Fruit fly (Drosophila melanogaster) whole organism, embryonic: ENCODE data around the gene CG11550.

ENCODE experiments used
- Ada2b ChIP-seq: fragments of 200-800 bp; sonication (Bioruptor generic); IDR thresholded peaks from 2 replicates; pipeline ENCODE4 v1.3.6; 2022; ENCODE audit warnings: missing biosample characterization, missing genetic modification characterization
- BtbVII ChIP-seq: fragments of 200-800 bp; sonication (Bioruptor generic); optimal IDR thresholded peaks from 3 replicates; lab custom pipeline; 2017; ENCODE audit warnings: missing biosample characterization, mild to moderate bottlenecking, missing genetic modification characterization
- CG11093 ChIP-seq: fragments of 200-800 bp; sonication (Bioruptor generic); IDR thresholded peaks from 3 replicates; pipeline ENCODE4 v1.3.6; 2022; ENCODE audit warnings: missing biosample characterization, missing genetic modification characterization
- CG11560 ChIP-seq: fragments of 200-800 bp; sonication (Bioruptor generic); IDR thresholded peaks from 3 replicates; pipeline ENCODE4 v1.3.6; 2022; ENCODE audit warnings: missing biosample characterization, missing genetic modification characterization
- CG12219 ChIP-seq: fragments of 200-800 bp; sonication (Bioruptor generic); optimal IDR thresholded peaks from 3 replicates; lab custom pipeline; 2018; ENCODE audit warnings: missing biosample characterization, mild to moderate bottlenecking, missing genetic modification characterization
- CG13775 ChIP-seq: fragments of 200-800 bp; sonication (Bioruptor generic); optimal IDR thresholded peaks from 3 replicates; lab custom pipeline; 2017; ENCODE audit warnings: missing biosample characterization, mild to moderate bottlenecking, missing genetic modification characterization
- CG14014 ChIP-seq: fragments of 200-800 bp; sonication (Bioruptor generic); IDR thresholded peaks from 2 replicates; pipeline ENCODE4 v1.3.6; 2022; ENCODE audit warnings: missing biosample characterization, missing genetic modification characterization
- CG14667 ChIP-seq: fragments of 200-800 bp; sonication (Bioruptor generic); IDR thresholded peaks from 2 replicates; pipeline ENCODE4 v1.3.6; 2022; ENCODE audit warnings: missing biosample characterization, missing genetic modification characterization
- CG15514 ChIP-seq: fragments of 200-800 bp; sonication (Bioruptor generic); optimal IDR thresholded peaks from 3 replicates; lab custom pipeline; 2017; ENCODE audit warnings: missing biosample characterization, missing genetic modification characterization, mild to moderate bottlenecking, moderate library complexity, missing genetic modification reagents
- CG17361 ChIP-seq: fragments of 200-800 bp; sonication (Bioruptor generic); IDR thresholded peaks from 3 replicates; pipeline ENCODE4 v1.3.6; 2022; ENCODE audit warnings: missing biosample characterization, missing genetic modification characterization
- CG2129 ChIP-seq: fragments of 200-800 bp; sonication (Bioruptor generic); IDR thresholded peaks from 2 replicates; pipeline ENCODE4 v1.3.6; 2022; ENCODE audit warnings: missing biosample characterization, missing genetic modification characterization; ENCODE audit not compliant: partially characterized antibody
- CG30020 ChIP-seq: fragments of 200-800 bp; optimal IDR thresholded peaks from 2 replicates; lab custom pipeline; 2019; ENCODE audit warnings: missing biosample characterization, mild to moderate bottlenecking, missing genetic modification characterization, moderate library complexity
- CG31388 ChIP-seq: fragments of 200-800 bp; sonication (Bioruptor generic); optimal IDR thresholded peaks from 2 replicates; lab custom pipeline; 2016; ENCODE audit warnings: missing biosample characterization, missing genetic modification characterization
- CG6272 ChIP-seq: fragments of 200-800 bp; sonication (Bioruptor generic); IDR thresholded peaks from 2 replicates; pipeline ENCODE4 v1.3.6; 2022; ENCODE audit warnings: missing biosample characterization, missing genetic modification characterization
- CG6683 ChIP-seq: fragments of 200-800 bp; sonication (Bioruptor generic); optimal IDR thresholded peaks from 2 replicates; lab custom pipeline; 2017; ENCODE audit warnings: missing biosample characterization, mild to moderate bottlenecking, missing genetic modification characterization, missing genetic modification reagents
- CG8944 ChIP-seq: fragments of 200-800 bp; sonication (Bioruptor generic); optimal IDR thresholded peaks from 3 replicates; lab custom pipeline; 2016; ENCODE audit warnings: missing biosample characterization, missing genetic modification characterization
- CG9797 ChIP-seq: fragments of 200-800 bp; sonication (Bioruptor generic); optimal IDR thresholded peaks from 3 replicates; lab custom pipeline; 2018; ENCODE audit warnings: missing biosample characterization, mild to moderate bottlenecking, missing genetic modification characterization
- CG9932 ChIP-seq: fragments of 200-800 bp; sonication (Bioruptor generic); IDR thresholded peaks from 2 replicates; pipeline ENCODE4 v1.3.6; 2022; ENCODE audit warnings: missing biosample characterization, missing genetic modification characterization
- CoRest ChIP-seq: fragments of 200-800 bp; sonication (Bioruptor generic); optimal IDR thresholded peaks from 3 replicates; lab custom pipeline; 2018; ENCODE audit warnings: missing biosample characterization, mild to moderate bottlenecking, missing genetic modification characterization, moderate library complexity
- D19A ChIP-seq: fragments of 200-800 bp; optimal IDR thresholded peaks from 3 replicates; lab custom pipeline; 2019; ENCODE audit warnings: missing biosample characterization, mild to moderate bottlenecking, missing genetic modification characterization, moderate library complexity
- E2f2 ChIP-seq: fragments of 200-800 bp; sonication (Bioruptor generic); IDR thresholded peaks from 2 replicates; pipeline ENCODE4 v1.3.6; 2022; ENCODE audit warnings: missing biosample characterization, missing genetic modification characterization
- Myb ChIP-seq: fragments of 200-800 bp; sonication (Bioruptor generic); optimal IDR thresholded peaks from 2 replicates; lab custom pipeline; 2016; ENCODE audit warnings: missing biosample characterization, missing genetic modification characterization
- NC2β ChIP-seq: fragments of 200-800 bp; sonication (Bioruptor generic); optimal IDR thresholded peaks from 2 replicates; lab custom pipeline; 2016; ENCODE audit warnings: missing biosample characterization, missing genetic modification characterization
- Optix ChIP-seq: fragments of 200-800 bp; sonication (Bioruptor generic); IDR thresholded peaks from 3 replicates; pipeline ENCODE4 v1.3.6; 2022; ENCODE audit warnings: missing biosample characterization, missing genetic modification characterization
- Ssrp ChIP-seq: fragments of 200-800 bp; sonication (Bioruptor generic); optimal IDR thresholded peaks from 2 replicates; lab custom pipeline; 2018; ENCODE audit warnings: missing biosample characterization, mild to moderate bottlenecking, missing genetic modification characterization, moderate library complexity
- abd-A ChIP-seq: fragments of 200-800 bp; sonication (Bioruptor generic); optimal IDR thresholded peaks from 3 replicates; lab custom pipeline; 2019; ENCODE audit warnings: missing biosample characterization, mild to moderate bottlenecking, missing genetic modification characterization, moderate library complexity
- ara ChIP-seq: fragments of 200-800 bp; sonication (Bioruptor generic); IDR thresholded peaks from 2 replicates; pipeline ENCODE4 v1.3.6; 2022; ENCODE audit warnings: missing biosample characterization, missing genetic modification characterization
- bsh ChIP-seq, 2 experiments: fragments of 200-800 bp; sonication (Bioruptor generic); optimal IDR thresholded peaks; 2 replicates each; lab custom pipeline; 2017 to 2018; ENCODE audit warnings: mild to moderate bottlenecking in 2 of 2, missing biosample characterization in 2 of 2, missing genetic modification characterization in 2 of 2, moderate library complexity in 1 of 2
- cato ChIP-seq: fragments of 200-800 bp; sonication (Bioruptor generic); optimal IDR thresholded peaks from 2 replicates; lab custom pipeline; 2016; ENCODE audit warnings: missing biosample characterization, missing genetic modification characterization, borderline replicate concordance
- chif ChIP-seq, 2 experiments: fragments of 200-800 bp; sonication (Bioruptor generic); optimal IDR thresholded peaks; 3 replicates each; lab custom pipeline; 2016; ENCODE audit warnings: missing biosample characterization in 2 of 2, missing genetic modification characterization in 2 of 2
- dimm ChIP-seq: fragments of 200-800 bp; sonication (Bioruptor generic); IDR thresholded peaks from 2 replicates; pipeline ENCODE4 v1.3.6; 2022; ENCODE audit warnings: missing biosample characterization, missing genetic modification characterization
- dm ChIP-seq: fragments of 200-800 bp; sonication (Bioruptor generic); optimal IDR thresholded peaks from 3 replicates; lab custom pipeline; 2016; ENCODE audit warnings: missing biosample characterization, missing genetic modification characterization
- dmrt11E ChIP-seq: fragments of 200-800 bp; sonication (Bioruptor generic); optimal IDR thresholded peaks from 3 replicates; lab custom pipeline; 2018; ENCODE audit warnings: missing biosample characterization, mild to moderate bottlenecking, missing genetic modification characterization, moderate library complexity
- en ChIP-seq: fragments of 200-800 bp; sonication (Bioruptor generic); optimal IDR thresholded peaks from 2 replicates; lab custom pipeline; 2016; ENCODE audit warnings: missing biosample characterization, missing genetic modification characterization
- jigr1 ChIP-seq: fragments of 200-800 bp; sonication (Bioruptor generic); IDR thresholded peaks from 3 replicates; pipeline ENCODE4 v1.3.6; 2022; ENCODE audit warnings: missing biosample characterization, missing genetic modification characterization
- mirr ChIP-seq: fragments of 200-800 bp; sonication (Bioruptor generic); optimal IDR thresholded peaks from 3 replicates; lab custom pipeline; 2018; ENCODE audit warnings: missing biosample characterization, mild to moderate bottlenecking, missing genetic modification characterization
- oc ChIP-seq: fragments of 200-800 bp; sonication (Bioruptor generic); optimal IDR thresholded peaks from 2 replicates; lab custom pipeline; 2018; ENCODE audit warnings: missing biosample characterization, mild to moderate bottlenecking, missing genetic modification characterization, moderate library complexity
- ro ChIP-seq: fragments of 200-800 bp; sonication (Bioruptor generic); IDR thresholded peaks from 2 replicates; pipeline ENCODE4 v1.3.6; 2022; ENCODE audit warnings: missing biosample characterization, missing genetic modification characterization
- usp ChIP-seq: fragments of >200 bp; optimal IDR thresholded peaks from 2 replicates; lab custom pipeline; 2017; ENCODE audit warnings: missing biosample characterization, missing genetic modification characterization

Gene CG11550

dm6 chr3R:31686692-31687351, 7.1 kb upstream of the CG11550 start (continued):
- peak; percentile 90 for TF ChIP-seq CoRest (tag; lab: Kevin White, UChicago)
- peak; percentile 70 for TF ChIP-seq CG30020 (tag; lab: Kevin White, UChicago)
- TF ChIP-seq usp = no peak
- TF ChIP-seq CG9797 (GFP tag; lab: Kevin White, UChicago) = peak; percentile 29
- TF ChIP-seq dm (GFP tag; lab: Kevin White, UChicago) = peak; percentile 67
- peak; percentile 83 for TF ChIP-seq cato
- TF ChIP-seq CG11560 (tag; lab: Robert Waterston, UW) = no peak
- TF ChIP-seq chif (GFP tag; optimal IDR thresholded peaks at IDR 0.05; lab: Kevin White, UChicago) = peak; percentile 80 to 95
- peak; percentile 40 for TF ChIP-seq CG6683 (GFP tag; lab: Kevin White, UChicago)
- TF ChIP-seq CG13775 (GFP tag; lab: Kevin White, UChicago) = peak; percentile 87
- TF ChIP-seq CG6272 = peak; percentile 61
- TF ChIP-seq CG14667 = peak; percentile 70
- peak; percentile 87 for TF ChIP-seq CG12219 (GFP tag; lab: Kevin White, UChicago)
- peak; percentile 94 for TF ChIP-seq NC2β (GFP tag; lab: Kevin White, UChicago)
- peak; percentile 48 for TF ChIP-seq BtbVII (GFP tag; lab: Kevin White, UChicago)
- peak; percentile 98 for TF ChIP-seq dmrt11E (tag; lab: Kevin White, UChicago)
- peak; percentile 89 to 98 for TF ChIP-seq bsh (GFP tag; optimal IDR thresholded peaks at IDR 0.05; lab: Kevin White, UChicago)
- peak; percentile 91 for TF ChIP-seq CG17361 (GFP tag; lab: Robert Waterston, UW)
- TF ChIP-seq ro = peak; percentile 59; the same call in 1 of the 2 replicates
- TF ChIP-seq CG9932 (GFP tag; lab: Robert Waterston, UW) = no peak
- TF ChIP-seq en = peak; percentile 83
- peak; percentile 78 for TF ChIP-seq CG11093 (GFP tag; lab: Robert Waterston, UW)
- TF ChIP-seq D19A = peak; percentile 89
- peak; percentile 84; the same call in 2 of the 3 replicates for TF ChIP-seq Optix (GFP tag; lab: Robert Waterston, UW)
- peak; percentile 32 for TF ChIP-seq abd-A (tag; lab: Kevin White, UChicago)
- TF ChIP-seq Ssrp (tag; lab: Kevin White, UChicago) = peak; percentile 94
- peak; percentile 58; the same call in 1 of the 2 replicates for TF ChIP-seq E2f2 (GFP tag; lab: Robert Waterston, UW)
- TF ChIP-seq CG14014 (GFP tag; lab: Robert Waterston, UW) = peak; percentile 72
- peak; percentile 55; the same call in 1 of the 3 replicates for TF ChIP-seq jigr1
- peak; percentile 94 for TF ChIP-seq ara (GFP tag; lab: Robert Waterston, UW)
- TF ChIP-seq mirr (GFP tag; lab: Kevin White, UChicago) = no peak
- peak; percentile 91 for TF ChIP-seq oc (tag; lab: Kevin White, UChicago)
- peak; percentile 17 for TF ChIP-seq CG31388 (GFP tag; lab: Kevin White, UChicago)
- TF ChIP-seq CG15514 = no peak
- peak; percentile 49; the same call in 1 of the 2 replicates for TF ChIP-seq Ada2b
- TF ChIP-seq dimm (GFP tag; lab: Robert Waterston, UW) = peak; percentile 48; the same call in 1 of the 2 replicates
- TF ChIP-seq CG8944 (GFP tag; lab: Kevin White, UChicago) = peak; percentile 83
- no peak for TF ChIP-seq CG2129
- TF ChIP-seq Myb (GFP tag; lab: Kevin White, UChicago) = peak; percentile 26
